Fruit fly (Drosophila melanogaster) whole organism, embryonic: ENCODE measurements around the gene nbs.
A peak's percentile ranks its signal among the peaks of the same experiment; 100 is the strongest.

Experiments used
- Blimp-1 ChIP-seq: fragments of 200-800 bp; sonication (Bioruptor generic); optimal IDR thresholded peaks from 3 replicates; lab custom pipeline; 2018; ENCODE audit warnings: missing biosample characterization, missing genetic modification characterization, mild to moderate bottlenecking, moderate library complexity, missing genetic modification reagents
- CG10209 ChIP-seq: fragments of 200-800 bp; sonication (Bioruptor generic); optimal IDR thresholded peaks from 3 replicates; lab custom pipeline; 2017; ENCODE audit warnings: missing biosample characterization, mild to moderate bottlenecking, missing genetic modification characterization, missing genetic modification reagents
- CG10543 ChIP-seq: fragments of 200-800 bp; sonication (Bioruptor generic); optimal IDR thresholded peaks from 3 replicates; lab custom pipeline; 2017; ENCODE audit warnings: missing biosample characterization, mild to moderate bottlenecking, missing genetic modification characterization, moderate library complexity
- CG1233 ChIP-seq: fragments of 200-800 bp; sonication (Bioruptor generic); optimal IDR thresholded peaks from 4 replicates; lab custom pipeline; 2018; ENCODE audit warnings: missing biosample characterization, mild to moderate bottlenecking, missing genetic modification characterization
- CG13287 ChIP-seq: fragments of 200-800 bp; sonication (Bioruptor generic); IDR thresholded peaks from 2 replicates; pipeline ENCODE4 v1.3.6; 2022; ENCODE audit warnings: missing biosample characterization, missing genetic modification characterization; ENCODE audit not compliant: partially characterized antibody
- CG14860 ChIP-seq: fragments of 200-800 bp; sonication (Bioruptor generic); IDR thresholded peaks from 3 replicates; pipeline ENCODE4 v1.3.6; 2022; ENCODE audit warnings: missing biosample characterization, missing genetic modification characterization; ENCODE audit not compliant: partially characterized antibody
- CG14965 ChIP-seq: fragments of 200-800 bp; sonication (Bioruptor generic); optimal IDR thresholded peaks from 2 replicates; lab custom pipeline; 2016; ENCODE audit warnings: missing biosample characterization, missing genetic modification characterization, borderline replicate concordance
- CG1529 ChIP-seq: fragments of 200-800 bp; sonication (Bioruptor generic); optimal IDR thresholded peaks from 3 replicates; lab custom pipeline; 2018; ENCODE audit warnings: missing biosample characterization, missing genetic modification characterization
- CG1602 ChIP-seq: fragments of 200-800 bp; sonication (Bioruptor generic); optimal IDR thresholded peaks from 3 replicates; lab custom pipeline; 2016; ENCODE audit warnings: missing biosample characterization, missing genetic modification characterization
- CG16813 ChIP-seq: fragments of 200-800 bp; sonication (Bioruptor generic); IDR thresholded peaks from 3 replicates; pipeline ENCODE4 v1.3.6; 2022; ENCODE audit warnings: missing biosample characterization, missing genetic modification characterization; ENCODE audit not compliant: partially characterized antibody
- CG2712 ChIP-seq: fragments of 200-800 bp; optimal IDR thresholded peaks from 3 replicates; lab custom pipeline; 2019; ENCODE audit warnings: missing biosample characterization, mild to moderate bottlenecking, missing genetic modification characterization, moderate library complexity
- CG32532 ChIP-seq: fragments of 200-800 bp; sonication (Bioruptor generic); IDR thresholded peaks from 2 replicates; pipeline ENCODE4 v1.3.6; 2022; ENCODE audit warnings: missing biosample characterization, missing genetic modification characterization
- CG3847 ChIP-seq: fragments of 200-800 bp; sonication (Bioruptor generic); IDR thresholded peaks from 2 replicates; pipeline ENCODE4 v1.3.6; 2022; ENCODE audit warnings: missing biosample characterization, missing genetic modification characterization
- CG4360 ChIP-seq: fragments of 200-800 bp; sonication (Bioruptor generic); IDR thresholded peaks from 2 replicates; pipeline ENCODE4 v1.3.6; 2022; ENCODE audit warnings: missing biosample characterization, missing genetic modification characterization
- CG6765 ChIP-seq: fragments of 200-800 bp; sonication (Bioruptor generic); optimal IDR thresholded peaks from 3 replicates; lab custom pipeline; 2017; ENCODE audit warnings: missing biosample characterization, mild to moderate bottlenecking, missing genetic modification characterization
- CG6854 ChIP-seq: fragments of 200-800 bp; sonication (Bioruptor generic); optimal IDR thresholded peaks from 3 replicates; lab custom pipeline; 2017; ENCODE audit warnings: missing biosample characterization, mild to moderate bottlenecking, missing genetic modification characterization
- CG7357 ChIP-seq: fragments of 200-800 bp; sonication (Bioruptor generic); IDR thresholded peaks from 3 replicates; pipeline ENCODE4 v1.3.6; 2022; ENCODE audit warnings: missing biosample characterization, missing genetic modification characterization
- CG8281 ChIP-seq: fragments of 200-800 bp; sonication (Bioruptor generic); optimal IDR thresholded peaks from 2 replicates; lab custom pipeline; 2018; ENCODE audit warnings: missing biosample characterization, mild to moderate bottlenecking, missing genetic modification characterization, moderate library complexity
- CG8359 ChIP-seq: fragments of 200-800 bp; sonication (Bioruptor generic); optimal IDR thresholded peaks from 2 replicates; lab custom pipeline; 2017; ENCODE audit warnings: missing biosample characterization, mild to moderate bottlenecking, missing genetic modification characterization, borderline replicate concordance
- CG8924 ChIP-seq: fragments of 200-800 bp; optimal IDR thresholded peaks from 3 replicates; lab custom pipeline; 2019; ENCODE audit warnings: missing biosample characterization, mild to moderate bottlenecking, missing genetic modification characterization, moderate library complexity
- CG9797 ChIP-seq: fragments of 200-800 bp; sonication (Bioruptor generic); optimal IDR thresholded peaks from 3 replicates; lab custom pipeline; 2018; ENCODE audit warnings: missing biosample characterization, mild to moderate bottlenecking, missing genetic modification characterization
- CTCF ChIP-seq: fragments of 200-800 bp; sonication (Bioruptor generic); optimal IDR thresholded peaks from 2 replicates; lab custom pipeline; 2017; ENCODE audit warnings: missing biosample characterization, mild to moderate bottlenecking, missing genetic modification characterization, moderate library complexity
- Drgx ChIP-seq: fragments of 200-800 bp; sonication (Bioruptor generic); IDR thresholded peaks from 2 replicates; pipeline ENCODE4 v1.3.6; 2022; ENCODE audit warnings: missing biosample characterization, missing genetic modification characterization
- Ets97D ChIP-seq: fragments of 200-800 bp; sonication (Bioruptor generic); optimal IDR thresholded peaks from 3 replicates; lab custom pipeline; 2016; ENCODE audit warnings: missing biosample characterization, missing genetic modification characterization
- H15 ChIP-seq: fragments of 200-800 bp; sonication (Bioruptor generic); IDR thresholded peaks from 3 replicates; pipeline ENCODE4 v1.3.6; 2022; ENCODE audit warnings: missing biosample characterization, missing genetic modification characterization
- HmgD ChIP-seq: fragments of 200-800 bp; sonication (Bioruptor generic); optimal IDR thresholded peaks from 3 replicates; lab custom pipeline; 2016; ENCODE audit warnings: missing biosample characterization, missing genetic modification characterization
- Med ChIP-seq: fragments of 200-800 bp; sonication (Bioruptor generic); peaks from one replicate; lab custom pipeline; 2016; ENCODE audit warnings: missing biosample characterization, missing genetic modification characterization, mild to moderate bottlenecking, inconsistent platforms, moderate library complexity
- Mes4 ChIP-seq: fragments of 200-800 bp; sonication (Bioruptor generic); optimal IDR thresholded peaks from 2 replicates; lab custom pipeline; 2016; ENCODE audit warnings: missing biosample characterization, missing genetic modification characterization
- Ptx1 ChIP-seq: fragments of 200-800 bp; sonication (Bioruptor generic); IDR thresholded peaks from 2 replicates; pipeline ENCODE4 v1.3.6; 2022; ENCODE audit warnings: missing biosample characterization, missing genetic modification characterization
- Six4 ChIP-seq: fragments of 200-800 bp; sonication (Bioruptor generic); optimal IDR thresholded peaks from 2 replicates; lab custom pipeline; 2016; ENCODE audit warnings: missing biosample characterization, missing genetic modification characterization
- bsh ChIP-seq, 2 experiments: fragments of 200-800 bp; sonication (Bioruptor generic); optimal IDR thresholded peaks; 2 replicates each; lab custom pipeline; 2017 to 2018; ENCODE audit warnings: mild to moderate bottlenecking in 2 of 2, missing biosample characterization in 2 of 2, missing genetic modification characterization in 2 of 2, moderate library complexity in 1 of 2
- cad ChIP-seq: fragments of >200 bp; optimal IDR thresholded peaks from 2 replicates; lab custom pipeline; 2017; ENCODE audit warnings: missing biosample characterization, missing genetic modification characterization
- dysf ChIP-seq: fragments of 200-800 bp; sonication (Bioruptor generic); IDR thresholded peaks from 3 replicates; pipeline ENCODE4 v1.3.6; 2022; ENCODE audit warnings: missing biosample characterization, missing genetic modification characterization
- gsb ChIP-seq: fragments of 200-800 bp; sonication (Bioruptor generic); IDR thresholded peaks from 2 replicates; pipeline ENCODE4 v1.3.6; 2022; ENCODE audit warnings: missing biosample characterization, missing genetic modification characterization
- gt ChIP-seq: fragments of 200-800 bp; sonication (Bioruptor generic); IDR thresholded peaks from 2 replicates; pipeline ENCODE4 v1.3.6; 2022; ENCODE audit warnings: missing biosample characterization, missing genetic modification characterization
- hkb ChIP-seq, 2 experiments: fragments of 200-800 bp in 1 of 2; fragments of >200 bp in 1 of 2; sonication (Bioruptor generic) in 1 of 2; IDR thresholded peaks in 1 of 2; optimal IDR thresholded peaks in 1 of 2; 2 replicates each; pipeline versions ENCODE4 v1.3.6 to Lab custom; 2017 to 2022; ENCODE audit warnings: missing biosample characterization in 1 of 2, missing genetic modification characterization in 1 of 2
- pros ChIP-seq: fragments of 200-800 bp; sonication (Bioruptor generic); optimal IDR thresholded peaks from 3 replicates; lab custom pipeline; 2019; ENCODE audit warnings: missing biosample characterization, mild to moderate bottlenecking, missing genetic modification characterization, moderate library complexity
- pzg ChIP-seq: fragments of 200-800 bp; sonication (Bioruptor generic); optimal IDR thresholded peaks from 3 replicates; lab custom pipeline; 2018; ENCODE audit warnings: missing biosample characterization, mild to moderate bottlenecking, missing genetic modification characterization, moderate library complexity
- ro ChIP-seq: fragments of 200-800 bp; sonication (Bioruptor generic); IDR thresholded peaks from 2 replicates; pipeline ENCODE4 v1.3.6; 2022; ENCODE audit warnings: missing biosample characterization, missing genetic modification characterization
- row ChIP-seq: fragments of 200-800 bp; sonication (Bioruptor generic); IDR thresholded peaks from 3 replicates; pipeline ENCODE4 v1.3.6; 2022; ENCODE audit warnings: missing biosample characterization, missing genetic modification characterization
- sens ChIP-seq: fragments of 200-800 bp; sonication (Bioruptor generic); peaks from one replicate; lab custom pipeline; 2016; ENCODE audit warnings: missing biosample characterization, missing genetic modification characterization
- tin ChIP-seq: fragments of 200-800 bp; sonication (Bioruptor generic); optimal IDR thresholded peaks from 3 replicates; lab custom pipeline; 2016; ENCODE audit warnings: missing biosample characterization, missing genetic modification characterization
- ttk ChIP-seq: fragments of 200-800 bp; sonication (Bioruptor generic); IDR thresholded peaks from 2 replicates; pipeline ENCODE4 v2.1.2; 2022; ENCODE audit warnings: missing biosample characterization, missing genetic modification characterization
- unpg ChIP-seq: fragments of 200-800 bp; sonication (Bioruptor generic); optimal IDR thresholded peaks from 3 replicates; lab custom pipeline; 2018; ENCODE audit warnings: missing biosample characterization, mild to moderate bottlenecking, missing genetic modification characterization, moderate library complexity
- vfl ChIP-seq: fragments of 200-800 bp; sonication (Bioruptor generic); optimal IDR thresholded peaks from 2 replicates; lab custom pipeline; 2016; ENCODE audit warnings: missing biosample characterization, missing genetic modification characterization
- vnd ChIP-seq: fragments of 200-800 bp; sonication (Bioruptor generic); IDR thresholded peaks from 3 replicates; pipeline ENCODE4 v1.3.6; 2022; ENCODE audit warnings: missing biosample characterization, missing genetic modification characterization; ENCODE audit not compliant: partially characterized antibody
- vvl ChIP-seq: fragments of 200-800 bp; sonication (Bioruptor generic); IDR thresholded peaks from 2 replicates; pipeline ENCODE4 v1.3.6; 2022; ENCODE audit warnings: missing biosample characterization, missing genetic modification characterization
- zen2 ChIP-seq: fragments of 200-800 bp; sonication (Bioruptor generic); IDR thresholded peaks from 3 replicates; pipeline ENCODE4 v1.3.6; 2022; ENCODE audit warnings: missing biosample characterization, missing genetic modification characterization; ENCODE audit not compliant: partially characterized antibody

Gene nbs

dm6 chr3L:9751625-9752024 lies 28.6 kb upstream of the nbs start (continued):
- TF ChIP-seq CG6854 (no peak), dysf (GFP tag; lab: Robert Waterston, UW) (no peak), CG1529 (GFP tag; lab: Kevin White, UChicago) (no peak), vfl (GFP tag; lab: Kevin White, UChicago) (no peak), ro (GFP tag; lab: Robert Waterston, UW) (no peak), Ets97D (GFP tag; lab: Kevin White, UChicago) (no peak), CG7357 (GFP tag; lab: Robert Waterston, UW) (no peak), CTCF (GFP tag; lab: Kevin White, UChicago) (peak; percentile 91), CG1233 (GFP tag; lab: Kevin White, UChicago) (no peak), CG8281 (tag; lab: Kevin White, UChicago) (no peak), Ptx1 (0 out of 2 replicates have a peak, but pooled peaks have one; percentile 24), pros (GFP tag; lab: Kevin White, UChicago) (no peak), gt (GFP tag; lab: Robert Waterston, UW) (no peak), gsb (GFP tag; lab: Robert Waterston, UW) (no peak), CG8924 (no peak), vvl (GFP tag; lab: Robert Waterston, UW) (no peak), CG3847 (no peak), hkb (optimal IDR thresholded peaks at IDR 0.05; lab: Kevin White, UChicago) (peak; percentile 45), hkb (GFP tag; IDR thresholded peaks at IDR 0.05; lab: Robert Waterston, UW) (no peak)

DNA sequence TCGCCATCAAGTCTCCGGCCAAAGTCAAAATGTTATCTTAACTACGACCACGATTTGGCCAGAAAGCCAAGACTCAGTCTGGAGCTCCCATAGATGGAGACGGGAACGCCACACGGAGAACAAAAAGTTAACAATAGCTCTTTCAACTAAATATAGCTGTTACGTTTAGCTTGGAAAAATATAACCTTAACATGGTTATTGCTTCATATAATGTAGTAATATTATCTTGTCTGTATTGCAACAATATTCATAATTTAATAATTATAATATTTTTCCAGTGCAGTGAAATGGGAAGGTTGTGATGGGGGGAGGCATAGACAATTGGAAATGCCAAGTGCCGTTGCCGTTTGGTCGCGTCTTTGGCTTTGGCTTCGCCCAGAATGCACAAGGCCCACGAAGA lies 22.4 kb upstream of the nbs start:
- TF ChIP-seq CG1233 (GFP tag; lab: Kevin White, UChicago) (no peak), CG2712 (tag; lab: Kevin White, UChicago) (peak; percentile 31), Drgx (peak; percentile 79), bsh (GFP tag; optimal IDR thresholded peaks at IDR 0.05; lab: Kevin White, UChicago) (peak; percentile 8 to 9), Blimp-1 (GFP tag; lab: Kevin White, UChicago) (peak; percentile 11), sens (GFP tag; lab: Kevin White, UChicago) (peak; percentile 66)

DNA sequence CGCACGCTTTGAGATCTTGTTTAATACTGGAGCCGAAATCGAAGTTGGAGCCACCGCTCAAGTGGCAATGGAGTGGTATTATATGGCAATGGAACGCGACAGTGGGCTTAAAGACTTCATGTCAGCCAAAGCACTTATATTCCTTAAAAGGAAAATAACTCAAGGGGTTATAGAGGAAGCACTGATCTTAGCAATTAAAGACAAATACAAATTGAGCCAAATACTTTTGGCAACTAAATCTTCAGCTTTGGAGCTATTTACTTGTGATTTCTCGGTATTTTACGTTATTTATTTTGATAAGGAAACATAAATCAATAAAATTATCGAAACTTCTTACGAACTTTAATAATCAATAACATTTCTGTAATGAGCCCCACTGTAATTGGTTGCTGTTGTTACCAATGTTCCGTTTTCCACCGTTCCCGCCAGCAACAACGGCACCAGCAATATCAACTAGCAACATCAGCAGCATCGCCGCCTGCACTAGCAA lies 21.1 kb upstream of the nbs start:
- TF ChIP-seq CG14860 (GFP tag; lab: Robert Waterston, UW): no peak
- no peak for TF ChIP-seq CG13287 (GFP tag; lab: Robert Waterston, UW)
- no peak for TF ChIP-seq pzg (GFP tag; lab: Kevin White, UChicago)
- TF ChIP-seq CG10209: peak; percentile 75
- no peak for TF ChIP-seq vnd (GFP tag; lab: Robert Waterston, UW)
- TF ChIP-seq vvl (GFP tag; lab: Robert Waterston, UW): peak; percentile 89
- TF ChIP-seq CG14965 (GFP tag; lab: Kevin White, UChicago): no peak
- TF ChIP-seq unpg: peak; percentile 88
- TF ChIP-seq HmgD (GFP tag; lab: Kevin White, UChicago): no peak
- peak; percentile 76 for TF ChIP-seq CG8359 (GFP tag; lab: Kevin White, UChicago)
- peak; percentile 64 for TF ChIP-seq vfl (GFP tag; lab: Kevin White, UChicago)
- TF ChIP-seq CG9797 (GFP tag; lab: Kevin White, UChicago): peak; percentile 10
- peak; percentile 78 for TF ChIP-seq CG32532 (GFP tag; lab: Robert Waterston, UW)
- peak; percentile 95 for TF ChIP-seq tin
- peak; percentile 91 for TF ChIP-seq ttk
- TF ChIP-seq CG4360 (GFP tag; lab: Robert Waterston, UW): peak; percentile 47; the same call in 1 of the 2 replicates
- peak; percentile 91 for TF ChIP-seq Med (GFP tag; lab: Kevin White, UChicago)
- TF ChIP-seq zen2: no peak
- peak; percentile 83; the same call in 2 of the 3 replicates for TF ChIP-seq H15 (GFP tag; lab: Robert Waterston, UW)
- peak; percentile 40 for TF ChIP-seq Mes4 (GFP tag; lab: Kevin White, UChicago)
- no peak for TF ChIP-seq CG16813 (GFP tag; lab: Robert Waterston, UW)
- no peak for TF ChIP-seq cad
- TF ChIP-seq CG10543 (GFP tag; lab: Kevin White, UChicago): peak; percentile 45
- TF ChIP-seq Six4 (GFP tag; lab: Kevin White, UChicago): peak; percentile 78
- peak; percentile 1 for TF ChIP-seq CG6765
- TF ChIP-seq CG1602 (GFP tag; lab: Kevin White, UChicago): peak; percentile 60
- peak; percentile 84 for TF ChIP-seq row (GFP tag; lab: Robert Waterston, UW)
